Fruit fly (Drosophila melanogaster): ENCODE results near the gene Gba1a.
A peak's percentile ranks its signal among the peaks of the same experiment; 100 is the strongest.

Gba1a gene

DNA sequence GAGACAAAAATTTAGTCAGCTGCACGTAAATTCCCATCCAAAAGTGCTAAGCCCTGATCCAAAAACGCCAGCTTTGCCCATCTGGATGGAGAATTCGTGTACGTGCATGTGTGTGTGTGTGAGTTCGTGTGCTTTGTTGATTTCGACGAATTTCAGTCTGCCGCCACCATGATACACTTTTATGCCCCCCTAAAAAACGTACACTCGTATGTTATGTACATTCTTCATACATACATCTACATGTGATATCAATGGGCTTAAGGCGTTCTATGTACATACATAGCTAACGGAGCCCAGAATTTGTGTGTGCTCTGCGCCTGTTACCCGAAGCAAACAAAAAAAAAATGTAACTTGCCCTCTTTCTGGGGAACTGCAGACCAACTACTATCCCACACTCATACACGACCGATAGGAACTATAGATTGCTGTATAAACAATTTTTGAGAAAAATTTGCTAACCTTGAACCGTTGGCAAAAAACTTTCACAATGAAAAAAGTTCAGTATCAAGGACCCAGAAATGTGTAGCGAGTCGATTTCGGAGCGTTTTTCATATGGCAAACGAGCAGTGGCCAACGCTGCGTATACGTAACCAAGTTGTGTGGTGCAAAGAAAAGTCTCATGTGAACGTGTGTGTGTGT, 25.4 kb downstream of the Gba1a start (continued):
- TF ChIP-seq mld (GFP tag; IDR thresholded peaks at IDR 0.05; ENCODE audit: partially characterized antibody) (no peak), Blimp-1 (GFP tag; optimal IDR thresholded peaks at IDR 0.05) (peak; percentile 11), wor (GFP tag; IDR thresholded peaks at IDR 0.05) (no peak), dimm (GFP tag; IDR thresholded peaks at IDR 0.05) (no peak), CG3995 (GFP tag; optimal IDR thresholded peaks at IDR 0.05) (no peak), kni (GFP tag; optimal IDR thresholded peaks at IDR 0.05) (peak; percentile 49), exex (tag; optimal IDR thresholded peaks at IDR 0.05) (no peak), Jarid2 (GFP tag; optimal IDR thresholded peaks at IDR 0.05) (no peak), Opbp (GFP tag; IDR thresholded peaks at IDR 0.05; ENCODE audit: partially characterized antibody) (no peak), ranshi (GFP tag; IDR thresholded peaks at IDR 0.05) (no peak), lab (GFP tag; optimal IDR thresholded peaks at IDR 0.05) (peak; percentile 68), Dip3 (GFP tag; optimal IDR thresholded peaks at IDR 0.05) (no peak), E2f2 (GFP tag; IDR thresholded peaks at IDR 0.05) (no peak), CG12104 (GFP tag; optimal IDR thresholded peaks at IDR 0.05) (peak; percentile 14), CG15601 (tag; optimal IDR thresholded peaks at IDR 0.05) (peak; percentile 35), slou (GFP tag; optimal IDR thresholded peaks at IDR 0.05) (no peak), esg (GFP tag; conservative IDR thresholded peaks at IDR 0.05) (no peak), kah (GFP tag; optimal IDR thresholded peaks at IDR 0.05) (no peak), ara (GFP tag; IDR thresholded peaks at IDR 0.05) (no peak), Abd-B (GFP tag; optimal IDR thresholded peaks at IDR 0.05) (no peak), CG17568 (GFP tag; optimal IDR thresholded peaks at IDR 0.05) (no peak), CkIIα-i1 (GFP tag; IDR thresholded peaks at IDR 0.05) (no peak), CG3838 (GFP tag; optimal IDR thresholded peaks at IDR 0.05) (no peak), ro (GFP tag; IDR thresholded peaks at IDR 0.05) (no peak), CG6689 (GFP tag; IDR thresholded peaks at IDR 0.05) (no peak), CG8089 (GFP tag; optimal IDR thresholded peaks at IDR 0.05) (no peak), Hr51 (GFP tag; optimal IDR thresholded peaks at IDR 0.05) (no peak), Spps (tag; optimal IDR thresholded peaks at IDR 0.05) (no peak), CG10979 (tag; optimal IDR thresholded peaks at IDR 0.05) (no peak), ci (GFP tag; IDR thresholded peaks at IDR 0.05) (peak; percentile 50; the same call in 2 of the 3 replicates), Fer1 (GFP tag; optimal IDR thresholded peaks at IDR 0.05) (peak; percentile 60), bigmax (GFP tag; optimal IDR thresholded peaks at IDR 0.05) (no peak), sug (tag; optimal IDR thresholded peaks at IDR 0.05) (peak; percentile 81), cg (GFP tag; optimal IDR thresholded peaks at IDR 0.05) (peak; percentile 44), CG7987 (GFP tag; optimal IDR thresholded peaks at IDR 0.05) (peak; percentile 23), ash1 (GFP tag; optimal IDR thresholded peaks at IDR 0.05) (no peak), Sry-β (GFP tag; optimal IDR thresholded peaks at IDR 0.05) (no peak), CG16815 (GFP tag; optimal IDR thresholded peaks at IDR 0.05) (no peak), ERR (GFP tag; optimal IDR thresholded peaks at IDR 0.05) (no peak), CG4360 (GFP tag; IDR thresholded peaks at IDR 0.05) (no peak), CG13296 (GFP tag; optimal IDR thresholded peaks at IDR 0.05) (peak; percentile 61), CG12071 (GFP tag; optimal IDR thresholded peaks at IDR 0.05) (peak; percentile 52), Deaf1 (tag; optimal IDR thresholded peaks at IDR 0.05) (peak; percentile 67), oc (tag; optimal IDR thresholded peaks at IDR 0.05) (no peak), zen2 (GFP tag; IDR thresholded peaks at IDR 0.05; ENCODE audit: partially characterized antibody) (no peak), CG7372 (GFP tag; IDR thresholded peaks at IDR 0.05) (peak; percentile 49; the same call in 1 of the 2 replicates), CG3281 (GFP tag; optimal IDR thresholded peaks at IDR 0.05) (peak; percentile 33), Hmr (GFP tag; optimal IDR thresholded peaks at IDR 0.05) (peak; percentile 53), CG18262 (tag; optimal IDR thresholded peaks at IDR 0.05) (no peak)
